Fruit fly (Drosophila melanogaster) whole organism, prepupa: ENCODE measurements around the gene VhaAC39-2.

Experiments used
- Blimp-1 ChIP-seq: fragments of 200-800 bp; sonication (Bioruptor generic); optimal IDR thresholded peaks from 3 replicates; lab custom pipeline; 2017; ENCODE audit warnings: missing biosample characterization, missing genetic modification characterization, mild to moderate bottlenecking, moderate library complexity, missing genetic modification reagents
- CG10631 ChIP-seq: fragments of 200-800 bp; sonication (Bioruptor generic); optimal IDR thresholded peaks from 2 replicates; lab custom pipeline; 2016; ENCODE audit warnings: missing biosample characterization, missing genetic modification characterization
- CG11294 ChIP-seq: fragments of 200-800 bp; sonication (Bioruptor generic); IDR thresholded peaks from 2 replicates; pipeline ENCODE4 v1.3.6; 2022; ENCODE audit warnings: missing biosample characterization, missing genetic modification characterization
- CG11902 ChIP-seq: fragments of 200-800 bp; sonication (Bioruptor generic); optimal IDR thresholded peaks from 3 replicates; lab custom pipeline; 2016; ENCODE audit warnings: missing biosample characterization, missing genetic modification characterization
- CG16779 ChIP-seq: fragments of 200-800 bp; sonication (Bioruptor generic); optimal IDR thresholded peaks from 3 replicates; lab custom pipeline; 2017; ENCODE audit warnings: missing biosample characterization, mild to moderate bottlenecking, missing genetic modification characterization
- CG31627 ChIP-seq: fragments of 200-800 bp; sonication (Bioruptor generic); optimal IDR thresholded peaks from 3 replicates; lab custom pipeline; 2016; ENCODE audit warnings: missing biosample characterization, missing genetic modification characterization
- CG34406 ChIP-seq: fragments of 200-800 bp; sonication (Bioruptor generic); optimal IDR thresholded peaks from 3 replicates; lab custom pipeline; 2016; ENCODE audit warnings: missing biosample characterization, missing genetic modification characterization
- CG3919 ChIP-seq: fragments of 200-800 bp; sonication (Bioruptor generic); optimal IDR thresholded peaks from 3 replicates; lab custom pipeline; 2016; ENCODE audit warnings: missing biosample characterization, missing genetic modification characterization
- CG6792 ChIP-seq: fragments of 200-800 bp; sonication (Bioruptor generic); optimal IDR thresholded peaks from 3 replicates; lab custom pipeline; 2016; ENCODE audit warnings: missing biosample characterization, missing genetic modification characterization
- CG6808 ChIP-seq: fragments of 200-800 bp; sonication (Bioruptor generic); optimal IDR thresholded peaks from 3 replicates; lab custom pipeline; 2017; ENCODE audit warnings: missing biosample characterization, missing genetic modification characterization, mild to moderate bottlenecking, moderate library complexity, missing genetic modification reagents
- CG6854 ChIP-seq: fragments of 200-800 bp; sonication (Bioruptor generic); optimal IDR thresholded peaks from 2 replicates; lab custom pipeline; 2017; ENCODE audit warnings: missing biosample characterization, mild to moderate bottlenecking, missing genetic modification characterization
- CG7368 ChIP-seq: fragments of 200-800 bp; sonication (Bioruptor generic); optimal IDR thresholded peaks from 3 replicates; lab custom pipeline; 2016; ENCODE audit warnings: missing biosample characterization, missing genetic modification characterization
- CG8632 ChIP-seq: fragments of 200-800 bp; sonication (Bioruptor generic); optimal IDR thresholded peaks from 3 replicates; lab custom pipeline; 2016; ENCODE audit warnings: missing biosample characterization, missing genetic modification characterization
- Eip78C ChIP-seq: fragments of 200-800 bp; sonication (Bioruptor generic); peaks from one replicate; lab custom pipeline; 2016; ENCODE audit warnings: missing biosample characterization, missing genetic modification characterization
- Eip93F ChIP-seq: fragments of 200-800 bp; sonication (Bioruptor generic); optimal IDR thresholded peaks from 2 replicates; lab custom pipeline; 2016; ENCODE audit warnings: missing biosample characterization, mild to moderate bottlenecking, missing genetic modification characterization
- Ets21C ChIP-seq: fragments of 200-800 bp; sonication (Bioruptor generic); optimal IDR thresholded peaks from 3 replicates; lab custom pipeline; 2016; ENCODE audit warnings: missing biosample characterization, missing genetic modification characterization
- Gug ChIP-seq: fragments of 200-800 bp; sonication (Bioruptor generic); IDR thresholded peaks from 2 replicates; pipeline ENCODE4 v1.3.6; 2022; ENCODE audit warnings: missing biosample characterization, missing genetic modification characterization
- Hr4 ChIP-seq: fragments of 200-800 bp; sonication (Bioruptor generic); optimal IDR thresholded peaks from 3 replicates; lab custom pipeline; 2016; ENCODE audit warnings: missing biosample characterization, missing genetic modification characterization
- Met ChIP-seq: fragments of 200-800 bp; sonication (Bioruptor generic); optimal IDR thresholded peaks from 3 replicates; lab custom pipeline; 2016; ENCODE audit warnings: missing biosample characterization, missing genetic modification characterization
- Sox14 ChIP-seq: fragments of 200-800 bp; sonication (Bioruptor generic); optimal IDR thresholded peaks from 3 replicates; lab custom pipeline; 2016; ENCODE audit warnings: missing biosample characterization, missing genetic modification characterization
- Sox15 ChIP-seq: fragments of 200-800 bp; sonication (Bioruptor generic); optimal IDR thresholded peaks from 3 replicates; lab custom pipeline; 2016; ENCODE audit warnings: missing biosample characterization, missing genetic modification characterization
- achi ChIP-seq: fragments of 200-800 bp; sonication (Bioruptor generic); optimal IDR thresholded peaks from 3 replicates; lab custom pipeline; 2016; ENCODE audit warnings: missing biosample characterization, missing genetic modification characterization
- dsx ChIP-seq: fragments of 200-800 bp; optimal IDR thresholded peaks from 3 replicates; lab custom pipeline; 2019; ENCODE audit warnings: missing biosample characterization, mild to moderate bottlenecking, missing genetic modification characterization, moderate library complexity; ENCODE audit not compliant: poor library complexity, severe bottlenecking
- fd85E ChIP-seq: fragments of 200-800 bp; sonication (Bioruptor generic); optimal IDR thresholded peaks from 3 replicates; lab custom pipeline; 2016; ENCODE audit warnings: missing biosample characterization, missing genetic modification characterization
- fkh ChIP-seq: fragments of 200-800 bp; sonication (Bioruptor generic); optimal IDR thresholded peaks from 3 replicates; lab custom pipeline; 2017; ENCODE audit warnings: missing biosample characterization, mild to moderate bottlenecking, missing genetic modification characterization, moderate library complexity
- lz ChIP-seq: fragments of 200-800 bp; sonication (Bioruptor generic); optimal IDR thresholded peaks from 3 replicates; lab custom pipeline; 2016; ENCODE audit warnings: missing biosample characterization, missing genetic modification characterization
- net ChIP-seq: fragments of 200-800 bp; sonication (Bioruptor generic); optimal IDR thresholded peaks from 3 replicates; lab custom pipeline; 2016; ENCODE audit warnings: missing biosample characterization, missing genetic modification characterization
- salr ChIP-seq, 2 experiments: fragments of 200-800 bp; sonication (Bioruptor generic); optimal IDR thresholded peaks; 3 replicates each; lab custom pipeline; 2016 to 2018; ENCODE audit warnings: missing biosample characterization in 2 of 2, missing genetic modification characterization in 2 of 2, mild to moderate bottlenecking in 1 of 2
- spab ChIP-seq: fragments of 200-800 bp; sonication (Bioruptor generic); optimal IDR thresholded peaks from 2 replicates; lab custom pipeline; 2017; ENCODE audit warnings: missing biosample characterization, mild to moderate bottlenecking, missing genetic modification characterization, missing genetic modification reagents
- ss ChIP-seq, 2 experiments: fragments of 200-800 bp; sonication (Bioruptor generic); optimal IDR thresholded peaks; 2 replicates in 1 of 2; 3 replicates in 1 of 2; lab custom pipeline; 2017 to 2018; ENCODE audit warnings: mild to moderate bottlenecking in 2 of 2, missing biosample characterization in 2 of 2, missing genetic modification characterization in 2 of 2, moderate library complexity in 1 of 2
- svp ChIP-seq: fragments of 200-800 bp; sonication (Bioruptor generic); peaks from one replicate; lab custom pipeline; 2016; ENCODE audit warnings: missing biosample characterization, missing genetic modification characterization
- vri ChIP-seq: fragments of 200-800 bp; sonication (Bioruptor generic); optimal IDR thresholded peaks from 3 replicates; lab custom pipeline; 2016; ENCODE audit warnings: missing biosample characterization, mild to moderate bottlenecking, missing genetic modification characterization

The VhaAC39-2 gene

DNA sequence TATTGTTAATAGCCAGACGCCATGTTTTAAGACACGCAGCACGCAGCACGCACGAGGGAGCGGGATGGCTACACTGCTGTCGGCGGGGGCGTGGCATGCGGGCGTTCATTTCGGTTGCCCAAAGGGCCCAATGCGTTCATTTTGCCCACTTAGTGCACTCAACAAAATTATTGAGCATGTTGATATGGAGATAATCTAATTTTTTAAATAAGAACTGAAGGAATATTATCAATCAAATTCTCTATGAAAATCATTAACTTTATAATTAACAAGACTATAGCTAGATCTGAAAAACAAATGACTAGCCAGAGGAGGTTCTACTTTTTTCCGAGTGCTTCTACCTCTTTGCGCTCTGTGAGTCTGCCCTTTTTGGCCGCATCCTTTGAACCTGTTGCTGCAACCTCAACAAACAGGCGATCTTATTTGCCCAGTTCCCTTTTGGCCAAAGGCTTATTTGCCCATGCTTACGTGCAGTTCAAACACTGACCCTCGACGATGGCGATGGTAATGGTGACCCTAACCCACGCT, 25.8 kb downstream of the VhaAC39-2 start:
- TF ChIP-seq svp (GFP tag; lab: Kevin White, UChicago) (peak; percentile 68), lz (GFP tag; lab: Kevin White, UChicago) (no peak), ss (GFP tag; optimal IDR thresholded peaks at IDR 0.05; lab: Kevin White, UChicago) (peak in 1 of 2 experiments; percentile 11), CG3919 (GFP tag; lab: Kevin White, UChicago) (no peak), Met (GFP tag; lab: Kevin White, UChicago) (peak; percentile 32), vri (GFP tag; lab: Kevin White, UChicago) (no peak), fkh (GFP tag; lab: Kevin White, UChicago) (peak; percentile 12), Eip78C (GFP tag; lab: Kevin White, UChicago) (peak; percentile 44)
- TF ChIP-seq, all 60 proteins: peak for 5

dm6 chr3R:23132299-23132698, 26.8 kb downstream of the VhaAC39-2 start:
- TF ChIP-seq dsx (GFP tag; lab: Kevin White, UChicago) (peak; percentile 96), Sox14 (no peak)
- TF ChIP-seq, all 60 proteins: peak for 1

- TF ChIP-seq CG7368 (GFP tag; lab: Kevin White, UChicago) = no peak
- no peak for TF ChIP-seq Eip93F (GFP tag; lab: Kevin White, UChicago)
- no peak for TF ChIP-seq CG6808 (GFP tag; lab: Kevin White, UChicago)
- TF ChIP-seq Hr4 = no peak
- no peak for TF ChIP-seq CG16779 (tag; lab: Kevin White, UChicago)
- TF ChIP-seq CG31627 = no peak
- no peak for TF ChIP-seq Gug (GFP tag; lab: Robert Waterston, UW)
These were observed 27.7 kb downstream of the VhaAC39-2 start for dm6 chr3R:23131341-23131884.

DNA sequence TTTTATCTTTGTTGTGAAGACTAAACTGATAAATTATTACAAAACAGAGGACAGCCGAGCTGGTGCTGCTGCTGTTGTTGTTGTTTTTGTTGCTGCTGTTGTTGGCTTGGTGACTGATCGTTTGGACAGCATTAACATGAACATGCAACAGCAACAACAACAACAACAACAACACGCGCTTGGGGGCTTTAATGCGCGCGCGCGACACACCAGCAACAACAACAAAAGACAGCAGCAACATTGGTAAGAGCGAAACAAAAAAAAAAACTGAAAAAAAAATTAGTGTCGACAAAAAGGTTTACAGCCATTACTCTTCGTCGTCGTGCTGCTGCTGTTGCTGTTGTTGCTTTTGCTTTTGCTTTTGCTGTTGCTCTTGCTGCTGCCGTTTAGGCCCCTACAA, 28.2 kb downstream of the VhaAC39-2 start:
- TF ChIP-seq Gug (GFP tag; lab: Robert Waterston, UW) (no peak), CG11902 (no peak), net (GFP tag; lab: Kevin White, UChicago) (no peak)
- TF ChIP-seq, all 60 proteins: peak for 0

dm6 chr3R:23130181-23130580, 28.9 kb downstream of the VhaAC39-2 start:
- TF ChIP-seq spab (GFP tag; lab: Kevin White, UChicago) (no peak), CG10631 (GFP tag; lab: Kevin White, UChicago) (no peak), CG6854 (no peak), Sox15 (GFP tag; lab: Kevin White, UChicago) (no peak), Ets21C (GFP tag; lab: Kevin White, UChicago) (no peak), CG8632 (GFP tag; lab: Kevin White, UChicago) (no peak), achi (no peak), Sox14 (no peak), CG34406 (no peak), fd85E (GFP tag; lab: Kevin White, UChicago) (no peak), CG11294 (GFP tag; lab: Robert Waterston, UW) (no peak), Blimp-1 (GFP tag; lab: Kevin White, UChicago) (no peak), salr (GFP tag; optimal IDR thresholded peaks at IDR 0.05; lab: Kevin White, UChicago) (no peak)

DNA sequence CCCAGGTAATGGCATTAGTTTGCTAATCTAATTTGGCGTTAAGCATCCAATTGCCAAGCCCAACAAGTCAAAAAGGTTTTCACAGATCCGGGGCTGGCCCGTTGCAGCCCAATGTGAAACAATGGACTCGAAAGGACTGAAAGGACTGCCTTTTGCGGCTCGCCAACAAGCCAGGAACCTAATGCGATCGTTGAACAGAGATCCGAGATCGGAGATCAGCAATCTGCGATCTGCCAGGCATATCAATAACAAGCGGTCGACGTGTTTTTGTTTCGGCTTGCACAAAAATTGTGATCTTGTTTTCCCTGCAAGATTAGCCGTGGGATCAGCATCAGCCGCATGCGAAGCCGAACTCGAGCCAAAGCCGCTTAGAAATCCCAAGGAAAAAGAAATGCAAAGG, 29.5 kb downstream of the VhaAC39-2 start:
- TF ChIP-seq CG6792 (GFP tag; lab: Kevin White, UChicago) = no peak
